Worm (Caenorhabditis elegans) whole organism, late embryonic: Measurements from ENCODE around the gene rpl-21.

ENCODE experiments used
- C08G9.2 ChIP-seq: sonication (generic microtip); optimal IDR thresholded peaks from 2 replicates; lab custom pipeline; 2016; ENCODE audit warnings: mild to moderate bottlenecking, missing genetic modification characterization, moderate library complexity, missing compliant biosample characterization
- F13H6.1 ChIP-seq: sonication (generic microtip); optimal IDR thresholded peaks from 2 replicates; lab custom pipeline; 2016; ENCODE audit warnings: missing genetic modification characterization, missing compliant biosample characterization
- K02D7.2 ChIP-seq: sonication (generic microtip); optimal IDR thresholded peaks from 2 replicates; lab custom pipeline; 2017; ENCODE audit warnings: mild to moderate bottlenecking, missing genetic modification characterization, missing compliant biosample characterization
- K09A11.1 ChIP-seq: sonication (generic microtip); optimal IDR thresholded peaks from 2 replicates; lab custom pipeline; 2017; ENCODE audit warnings: antibody characterized with exemption, mild to moderate bottlenecking, missing genetic modification characterization, missing compliant biosample characterization; ENCODE audit not compliant: insufficient read depth
- T23F11.4 ChIP-seq: fragments of 200-800 bp; sonication (Bioruptor generic); optimal IDR thresholded peaks from 2 replicates; lab custom pipeline; 2018; ENCODE audit warnings: mild to moderate bottlenecking, missing genetic modification characterization, missing compliant biosample characterization
- Y22D7AL.16 ChIP-seq: sonication (generic microtip); optimal IDR thresholded peaks from 2 replicates; lab custom pipeline; 2016; ENCODE audit warnings: missing genetic modification characterization, missing compliant biosample characterization
- ama-1 ChIP-seq: fragments of 150-350 bp; optimal IDR thresholded peaks from 2 replicates; lab custom pipeline; 2014
- ceh-14 ChIP-seq: sonication (generic microtip); optimal IDR thresholded peaks from 2 replicates; lab custom pipeline; 2016; ENCODE audit warnings: missing genotype, missing genetic modification characterization, missing compliant biosample characterization
- ceh-18 ChIP-seq: sonication (generic microtip); optimal IDR thresholded peaks from 2 replicates; lab custom pipeline; 2016; ENCODE audit warnings: missing genetic modification characterization, missing compliant biosample characterization
- ceh-19 ChIP-seq: fragments of 200-800 bp; sonication (Bioruptor generic); optimal IDR thresholded peaks from 2 replicates; lab custom pipeline; 2018; ENCODE audit warnings: mild to moderate bottlenecking, missing genetic modification characterization, missing compliant biosample characterization
- ceh-24 ChIP-seq: sonication (generic microtip); optimal IDR thresholded peaks from 2 replicates; lab custom pipeline; 2016; ENCODE audit warnings: mild to moderate bottlenecking, missing genetic modification characterization, missing compliant biosample characterization
- ceh-31 ChIP-seq: sonication (generic microtip); optimal IDR thresholded peaks from 2 replicates; lab custom pipeline; 2016; ENCODE audit warnings: missing genetic modification characterization, missing compliant biosample characterization
- ceh-34 ChIP-seq: sonication (generic microtip); optimal IDR thresholded peaks from 2 replicates; lab custom pipeline; 2016; ENCODE audit warnings: mild to moderate bottlenecking, missing genetic modification characterization, missing compliant biosample characterization
- ceh-45 ChIP-seq: fragments of 200-800 bp; sonication (Bioruptor generic); IDR thresholded peaks from 2 replicates; pipeline ENCODE4 v1.3.6; 2022; ENCODE audit warnings: missing genetic modification reagents, missing genetic modification characterization, missing compliant biosample characterization
- ceh-6 ChIP-seq: fragments of 200-800 bp; sonication (Bioruptor generic); optimal IDR thresholded peaks from 2 replicates; lab custom pipeline; 2018; ENCODE audit warnings: mild to moderate bottlenecking, missing genetic modification characterization, missing compliant biosample characterization
- che-1 ChIP-seq: sonication (generic microtip); optimal IDR thresholded peaks from 2 replicates; lab custom pipeline; 2016; ENCODE audit warnings: mild to moderate bottlenecking, missing genetic modification characterization, missing compliant biosample characterization
- dve-1 ChIP-seq: sonication (generic microtip); optimal IDR thresholded peaks from 2 replicates; lab custom pipeline; 2017; ENCODE audit warnings: antibody characterized with exemption, mild to moderate bottlenecking, missing genetic modification characterization, missing compliant biosample characterization
- elt-2 ChIP-seq: sonication (generic microtip); optimal IDR thresholded peaks from 2 replicates; lab custom pipeline; 2016; ENCODE audit warnings: missing genetic modification reagents, missing genetic modification characterization, missing compliant biosample characterization
- elt-4 ChIP-seq: sonication (generic microtip); optimal IDR thresholded peaks from 2 replicates; lab custom pipeline; 2016; ENCODE audit warnings: missing genetic modification characterization, missing compliant biosample characterization
- ets-4 ChIP-seq: sonication (generic microtip); optimal IDR thresholded peaks from 2 replicates; lab custom pipeline; 2016; ENCODE audit warnings: missing genetic modification characterization, missing compliant biosample characterization
- eyg-1 ChIP-seq: sonication (generic microtip); optimal IDR thresholded peaks from 2 replicates; lab custom pipeline; 2016; ENCODE audit warnings: missing genotype, missing genetic modification characterization, missing compliant biosample characterization
- fax-1 ChIP-seq: sonication (generic microtip); optimal IDR thresholded peaks from 2 replicates; lab custom pipeline; 2016; ENCODE audit warnings: missing genotype, missing genetic modification characterization, missing compliant biosample characterization
- fkh-10 ChIP-seq: fragments of 150-350 bp; optimal IDR thresholded peaks from 2 replicates; lab custom pipeline; 2014; ENCODE audit warnings: missing biosample characterization, missing genetic modification reagents, missing genetic modification characterization
- fkh-6 ChIP-seq: sonication (generic microtip); optimal IDR thresholded peaks from 2 replicates; lab custom pipeline; 2016; ENCODE audit warnings: missing genetic modification characterization, missing compliant biosample characterization
- gmeb-2 ChIP-seq: sonication (generic microtip); optimal IDR thresholded peaks from 2 replicates; lab custom pipeline; 2016; ENCODE audit warnings: missing genetic modification characterization, inconsistent platforms, missing compliant biosample characterization
- hlh-13 ChIP-seq: fragments of 200-800 bp; sonication (Bioruptor generic); optimal IDR thresholded peaks from 2 replicates; lab custom pipeline; 2018; ENCODE audit warnings: mild to moderate bottlenecking, missing genetic modification characterization, missing compliant biosample characterization
- hlh-15 ChIP-seq: sonication (generic microtip); optimal IDR thresholded peaks from 2 replicates; lab custom pipeline; 2016; ENCODE audit warnings: missing genetic modification characterization, missing compliant biosample characterization
- hlh-30 ChIP-seq: sonication (generic microtip); optimal IDR thresholded peaks from 2 replicates; lab custom pipeline; 2017; ENCODE audit warnings: antibody characterized with exemption, missing genetic modification characterization, missing compliant biosample characterization; ENCODE audit not compliant: insufficient read depth
- hlh-6 ChIP-seq: sonication (generic microtip); optimal IDR thresholded peaks from 2 replicates; lab custom pipeline; 2016; ENCODE audit warnings: missing genotype, missing genetic modification characterization, missing compliant biosample characterization
- lin-11 ChIP-seq: fragments of 200-800 bp; sonication (Bioruptor generic); optimal IDR thresholded peaks from 2 replicates; lab custom pipeline; 2018; ENCODE audit warnings: mild to moderate bottlenecking, missing genetic modification characterization, missing compliant biosample characterization
- madf-2 ChIP-seq: sonication (generic microtip); optimal IDR thresholded peaks from 2 replicates; lab custom pipeline; 2017; ENCODE audit warnings: missing genetic modification characterization, missing compliant biosample characterization
- mec-3 ChIP-seq: sonication (generic microtip); optimal IDR thresholded peaks from 2 replicates; lab custom pipeline; 2016; ENCODE audit warnings: borderline replicate concordance, missing genetic modification characterization, missing compliant biosample characterization
- nfya-1 ChIP-seq: sonication (generic microtip); optimal IDR thresholded peaks from 2 replicates; lab custom pipeline; 2017; ENCODE audit warnings: missing genetic modification characterization, mild to moderate bottlenecking, missing compliant biosample characterization, antibody characterized with exemption, moderate library complexity
- nhr-11 ChIP-seq: fragments of 150-350 bp; optimal IDR thresholded peaks from 2 replicates; lab custom pipeline; 2014; ENCODE audit warnings: missing biosample characterization, missing genetic modification characterization
- npax-4 ChIP-seq: sonication (generic microtip); optimal IDR thresholded peaks from 2 replicates; lab custom pipeline; 2016; ENCODE audit warnings: missing genetic modification characterization, missing compliant biosample characterization
- pag-3 ChIP-seq: sonication (generic microtip); optimal IDR thresholded peaks from 2 replicates; lab custom pipeline; 2016; ENCODE audit warnings: missing compliant biosample characterization, missing genetic modification characterization, borderline replicate concordance
- pha-2 ChIP-seq: sonication (generic microtip); optimal IDR thresholded peaks from 2 replicates; lab custom pipeline; 2017; ENCODE audit warnings: mild to moderate bottlenecking, missing genetic modification characterization, missing compliant biosample characterization
- pqm-1 ChIP-seq: sonication (generic microtip); optimal IDR thresholded peaks from 2 replicates; lab custom pipeline; 2016; ENCODE audit warnings: missing genetic modification characterization, missing compliant biosample characterization
- rnt-1 ChIP-seq: sonication (generic microtip); optimal IDR thresholded peaks from 2 replicates; lab custom pipeline; 2016; ENCODE audit warnings: missing genetic modification characterization, missing compliant biosample characterization
- sox-2 ChIP-seq: fragments of 200-800 bp; sonication (Bioruptor generic); IDR thresholded peaks from 2 replicates; pipeline ENCODE4 v1.3.6; 2022; ENCODE audit warnings: missing genetic modification reagents, missing genetic modification characterization, missing compliant biosample characterization
- sox-4 ChIP-seq: sonication (generic microtip); optimal IDR thresholded peaks from 2 replicates; lab custom pipeline; 2017; ENCODE audit warnings: mild to moderate bottlenecking, missing genetic modification characterization, inconsistent platforms, missing compliant biosample characterization
- tbx-2 ChIP-seq: sonication (generic microtip); optimal IDR thresholded peaks from 2 replicates; lab custom pipeline; 2016; ENCODE audit warnings: missing genetic modification characterization, missing compliant biosample characterization
- ttx-3 ChIP-seq: sonication (generic microtip); optimal IDR thresholded peaks from 2 replicates; lab custom pipeline; 2016; ENCODE audit warnings: missing genetic modification reagents, missing genetic modification characterization, missing compliant biosample characterization
- unc-3 ChIP-seq, 2 experiments: fragments of 200-800 bp in 1 of 2; sonication (Bioruptor generic) in 1 of 2; sonication (generic microtip) in 1 of 2; conservative IDR thresholded peaks in 1 of 2; optimal IDR thresholded peaks in 1 of 2; 2 replicates each; pipeline versions ENCODE4 v1.3.6 to Lab custom; 2016 to 2022; ENCODE audit warnings: missing compliant biosample characterization in 2 of 2, missing genetic modification characterization in 2 of 2, missing genetic modification reagents in 1 of 2
- unc-42 ChIP-seq: sonication (generic microtip); optimal IDR thresholded peaks from 2 replicates; lab custom pipeline; 2016; ENCODE audit warnings: missing genotype, missing genetic modification characterization, missing compliant biosample characterization
- unc-55 ChIP-seq: sonication (generic microtip); optimal IDR thresholded peaks from 2 replicates; lab custom pipeline; 2017; ENCODE audit warnings: missing biosample characterization, missing genetic modification reagents, missing genetic modification characterization
- unc-86 ChIP-seq: sonication (generic microtip); optimal IDR thresholded peaks from 2 replicates; lab custom pipeline; 2016; ENCODE audit warnings: missing genetic modification characterization, missing compliant biosample characterization
- zip-5 ChIP-seq: sonication (generic microtip); optimal IDR thresholded peaks from 2 replicates; lab custom pipeline; 2016; ENCODE audit warnings: missing genetic modification characterization, missing compliant biosample characterization
- ztf-16 ChIP-seq: sonication (generic microtip); optimal IDR thresholded peaks from 2 replicates; lab custom pipeline; 2017; ENCODE audit warnings: missing genetic modification characterization, missing compliant biosample characterization

The rpl-21 gene

ce11 chrIII:8145971-8146370, 15.9 kb upstream of the rpl-21 start:
- TF ChIP-seq ztf-16, result no peak
- TF ChIP-seq ttx-3, result no peak
- TF ChIP-seq fkh-6 (tag; lab: Kevin White, UChicago), result no peak
- TF ChIP-seq zip-5 (tag; lab: Kevin White, UChicago), result no peak
- no peak for TF ChIP-seq ceh-6 (GFP tag; lab: Kevin White, UChicago)
- no peak for TF ChIP-seq ceh-31 (tag; lab: Kevin White, UChicago)
- no peak for TF ChIP-seq K02D7.2
- no peak for TF ChIP-seq hlh-6
- no peak for TF ChIP-seq unc-55 (GFP tag; lab: Kevin White, UChicago)
- TF ChIP-seq elt-4 (tag; lab: Kevin White, UChicago), result no peak
- TF ChIP-seq fax-1 (tag; lab: Kevin White, UChicago), result no peak
- no peak for TF ChIP-seq ceh-14
- no peak for TF ChIP-seq ama-1 (lab: Kevin White, UChicago)
- no peak for TF ChIP-seq fkh-10 (GFP tag; lab: Kevin White, UChicago)
- no peak for TF ChIP-seq dve-1
- TF ChIP-seq che-1 (tag; lab: Kevin White, UChicago), result no peak
- no peak for TF ChIP-seq K09A11.1 (tag; lab: Kevin White, UChicago)
- no peak for TF ChIP-seq pha-2 (tag; lab: Kevin White, UChicago)
- TF ChIP-seq hlh-13 (GFP tag; lab: Kevin White, UChicago), result no peak
- TF ChIP-seq, all 69 proteins: peak for 0

ce11 chrIII:8144574-8145065, 14.6 kb upstream of the rpl-21 start, which contains the start of the genes C14B9.8 and mrpl-18:
Gene C14B9.8, minus strand, starts transcription at chrIII:8144629.
Gene mrpl-18, plus strand, starts transcription at chrIII:8145015.
- TF ChIP-seq hlh-15 (tag; lab: Kevin White, UChicago) (peak; percentile 2), K02D7.2 (no peak), unc-42 (tag; lab: Kevin White, UChicago) (peak; percentile 55), eyg-1 (tag; lab: Kevin White, UChicago) (no peak), nhr-11 (tag; lab: Kevin White, UChicago) (no peak), pha-2 (tag; lab: Kevin White, UChicago) (no peak), sox-4 (tag; lab: Kevin White, UChicago) (no peak), ceh-6 (GFP tag; lab: Kevin White, UChicago) (no peak), gmeb-2 (tag; lab: Kevin White, UChicago) (no peak), C08G9.2 (peak; percentile 96), npax-4 (tag; lab: Kevin White, UChicago) (no peak), F13H6.1 (tag; lab: Kevin White, UChicago) (peak; percentile 52), ztf-16 (peak; percentile 30), sox-2 (GFP tag; lab: Robert Waterston, UW) (no peak), fkh-10 (GFP tag; lab: Kevin White, UChicago) (no peak), unc-3 (GFP tag; conservative IDR thresholded peaks at IDR 0.05; lab: Robert Waterston, UW) (no peak), unc-3 (tag; optimal IDR thresholded peaks at IDR 0.05; lab: Kevin White, UChicago) (no peak), ceh-18 (tag; lab: Kevin White, UChicago) (peak; percentile 8), che-1 (tag; lab: Kevin White, UChicago) (no peak), madf-2 (tag; lab: Kevin White, UChicago) (no peak), T23F11.4 (GFP tag; lab: Kevin White, UChicago) (no peak), ceh-34 (tag; lab: Kevin White, UChicago) (no peak), lin-11 (tag; lab: Kevin White, UChicago) (no peak), fkh-6 (tag; lab: Kevin White, UChicago) (peak; percentile 64), pag-3 (no peak), elt-2 (tag; lab: Kevin White, UChicago) (peak; percentile 85), pqm-1 (tag; lab: Kevin White, UChicago) (peak; percentile 4), Y22D7AL.16 (tag; lab: Kevin White, UChicago) (no peak), hlh-30 (no peak), ceh-24 (tag; lab: Kevin White, UChicago) (no peak), mec-3 (tag; lab: Kevin White, UChicago) (peak; percentile 17), ceh-45 (GFP tag; lab: Robert Waterston, UW) (no peak), hlh-13 (GFP tag; lab: Kevin White, UChicago) (no peak), elt-4 (tag; lab: Kevin White, UChicago) (no peak), nfya-1 (tag; lab: Kevin White, UChicago) (no peak), ceh-31 (tag; lab: Kevin White, UChicago) (peak; percentile 95), ets-4 (peak; percentile 84), ceh-19 (GFP tag; lab: Kevin White, UChicago) (no peak), zip-5 (tag; lab: Kevin White, UChicago) (peak; percentile 88), ttx-3 (no peak), dve-1 (no peak), rnt-1 (tag; lab: Kevin White, UChicago) (peak; percentile 71), unc-86 (tag; lab: Kevin White, UChicago) (peak; percentile 29), tbx-2 (tag; lab: Kevin White, UChicago) (peak; percentile 95)
